Fruit fly (Drosophila melanogaster) whole organism, wandering third instar larva: ENCODE results near the gene CG12682.

ENCODE experiments used
- Abd-B ChIP-seq: fragments of >200 bp; optimal IDR thresholded peaks from 2 replicates; lab custom pipeline; 2017; ENCODE audit warnings: missing biosample characterization, missing genetic modification characterization
- Dif ChIP-seq: fragments of 200-275, 200-300 bp; sonication (Bioruptor generic); optimal IDR thresholded peaks from 2 replicates; lab custom pipeline; 2018; ENCODE audit warnings: missing biosample characterization, missing genetic modification characterization; ENCODE audit not compliant: partially characterized antibody
- Hr78 ChIP-seq: fragments of >200 bp; optimal IDR thresholded peaks from 2 replicates; lab custom pipeline; 2017; ENCODE audit warnings: missing biosample characterization, missing genetic modification characterization
- Mio ChIP-seq: sonication (Bioruptor generic); optimal IDR thresholded peaks from 2 replicates; lab custom pipeline; 2016; ENCODE audit warnings: missing biosample characterization, missing genetic modification characterization
- Rel ChIP-seq, 2 experiments: fragments of 200-800 bp; sonication (Bioruptor generic) in 1 of 2; optimal IDR thresholded peaks; 2 replicates in 1 of 2; 3 replicates in 1 of 2; lab custom pipeline; 2016 to 2019; ENCODE audit warnings: mild to moderate bottlenecking in 2 of 2, missing biosample characterization in 2 of 2, missing genetic modification characterization in 2 of 2, moderate library complexity in 1 of 2
- br ChIP-seq: fragments of 200-800 bp; sonication (Bioruptor generic); optimal IDR thresholded peaks from 2 replicates; lab custom pipeline; 2016; ENCODE audit warnings: missing biosample characterization, missing genetic modification characterization
- brk ChIP-seq: fragments of 200-800 bp; sonication (Bioruptor generic); optimal IDR thresholded peaks from 2 replicates; lab custom pipeline; 2016; ENCODE audit warnings: missing biosample characterization, mild to moderate bottlenecking, missing genetic modification characterization
- dsf ChIP-seq: sonication (Bioruptor generic); optimal IDR thresholded peaks from 2 replicates; lab custom pipeline; 2016; ENCODE audit warnings: missing biosample characterization, missing genetic modification characterization, borderline replicate concordance
- ey ChIP-seq: fragments of 200-800 bp; sonication (Bioruptor generic); optimal IDR thresholded peaks from 2 replicates; lab custom pipeline; 2016; ENCODE audit warnings: missing biosample characterization, missing genetic modification characterization
- psq ChIP-seq: fragments of 200-800 bp; sonication (Bioruptor generic); optimal IDR thresholded peaks from 3 replicates; lab custom pipeline; 2017; ENCODE audit warnings: missing biosample characterization, mild to moderate bottlenecking, missing genetic modification characterization, moderate library complexity

DNA sequence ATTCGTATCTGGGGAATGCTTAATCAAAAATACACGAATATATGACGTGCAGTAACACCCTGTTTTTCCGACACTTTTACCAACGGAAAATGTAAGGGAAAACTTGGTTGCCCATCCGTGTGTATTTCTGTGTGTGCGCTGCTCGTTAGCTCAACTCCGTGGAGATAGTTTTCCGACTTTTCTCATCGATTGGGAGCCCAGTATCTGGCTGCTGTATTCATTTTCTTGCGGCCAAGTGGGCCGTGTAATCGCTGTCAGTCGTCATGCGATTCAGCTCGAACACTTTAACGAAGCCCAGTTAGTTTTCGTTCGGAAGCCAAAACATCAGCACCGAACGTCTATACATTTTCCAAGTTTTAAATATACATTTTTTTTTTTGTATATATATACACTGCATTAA lies 49.6 kb downstream of the CG12682 start, which contains the start of gene boil:
- TF ChIP-seq Dif: no peak
- no peak for TF ChIP-seq br (GFP tag; lab: Kevin White, UChicago)
- TF ChIP-seq Mio (GFP tag; lab: Kevin White, UChicago): no peak
- TF ChIP-seq psq (GFP tag; lab: Kevin White, UChicago): no peak
- no peak for TF ChIP-seq brk (GFP tag; lab: Kevin White, UChicago)
- no peak for TF ChIP-seq dsf
- TF ChIP-seq Abd-B (GFP tag; lab: Kevin White, UChicago): no peak
- TF ChIP-seq Hr78 (GFP tag; lab: Kevin White, UChicago): no peak
- no peak for TF ChIP-seq ey
- no peak for TF ChIP-seq Rel (GFP tag; optimal IDR thresholded peaks at IDR 0.05; lab: Kevin White, UChicago)
- TF ChIP-seq Rel (tag; optimal IDR thresholded peaks at IDR 0.05; lab: Kevin White, UChicago): no peak
